Worm (Caenorhabditis elegans) whole organism, L1 larva: ENCODE results near the gene srg-6.

ENCODE experiments used
- Y116A8C.19 ChIP-seq: sonication (generic microtip); optimal IDR thresholded peaks from 2 replicates; lab custom pipeline; 2016; ENCODE audit warnings: missing compliant biosample characterization, missing genetic modification characterization, borderline replicate concordance
- ama-1 ChIP-seq: fragments of 150-350 bp; optimal IDR thresholded peaks from 2 replicates; lab custom pipeline; 2014
- blmp-1 ChIP-seq: fragments of 150-350 bp; optimal IDR thresholded peaks from 2 replicates; lab custom pipeline; 2014; ENCODE audit warnings: missing biosample characterization, missing genetic modification characterization
- ceh-63 ChIP-seq: fragments of 200-800 bp; sonication (Bioruptor generic); optimal IDR thresholded peaks from 2 replicates; lab custom pipeline; 2018; ENCODE audit warnings: mild to moderate bottlenecking, missing genetic modification characterization, missing compliant biosample characterization
- ceh-8 ChIP-seq: fragments of 200-800 bp; sonication (Bioruptor generic); optimal IDR thresholded peaks from 2 replicates; lab custom pipeline; 2018; ENCODE audit warnings: mild to moderate bottlenecking, missing genetic modification characterization, moderate library complexity, missing compliant biosample characterization
- ceh-82 ChIP-seq, 3 experiments: fragments of 150-350 bp in 1 of 3; sonication (generic microtip) in 2 of 3; optimal IDR thresholded peaks; 2 replicates each; lab custom pipeline; 2014 to 2017; ENCODE audit warnings: missing biosample characterization in 3 of 3, missing genetic modification characterization in 3 of 3
- ceh-88 ChIP-seq: fragments of 200-800 bp; sonication (Bioruptor generic); IDR thresholded peaks from 2 replicates; pipeline ENCODE4 v1.3.6; 2022; ENCODE audit warnings: missing genetic modification characterization, missing compliant biosample characterization
- ceh-90 ChIP-seq: sonication (generic microtip); optimal IDR thresholded peaks from 2 replicates; lab custom pipeline; 2016; ENCODE audit warnings: missing genetic modification characterization, missing compliant biosample characterization
- dpl-1 ChIP-seq, 3 experiments: fragments of 150-350 bp in 2 of 3; sonication (generic microtip) in 1 of 3; optimal IDR thresholded peaks; 2 replicates each; lab custom pipeline; 2014 to 2017; ENCODE audit warnings: missing biosample characterization in 3 of 3, missing genetic modification characterization in 3 of 3, missing genetic modification reagents in 3 of 3
- dsc-1 ChIP-seq: sonication (generic microtip); optimal IDR thresholded peaks from 2 replicates; lab custom pipeline; 2016; ENCODE audit warnings: mild to moderate bottlenecking, missing genetic modification characterization, missing compliant biosample characterization
- efl-1 ChIP-seq, 4 experiments: fragments of 150-350 bp; optimal IDR thresholded peaks in 3 of 4; peaks in 1 of 4; 1 replicate in 1 of 4; 2 replicates in 3 of 4; lab custom pipeline; 2014; ENCODE audit warnings: missing biosample characterization in 2 of 4, missing genetic modification characterization in 2 of 4, missing genetic modification reagents in 2 of 4
- fkh-4 ChIP-seq: sonication (generic microtip); optimal IDR thresholded peaks from 2 replicates; lab custom pipeline; 2016; ENCODE audit warnings: missing compliant biosample characterization, missing genetic modification characterization, borderline replicate concordance
- hlh-17 ChIP-seq: fragments of 200-800 bp; sonication (Bioruptor generic); optimal IDR thresholded peaks from 2 replicates; lab custom pipeline; 2018; ENCODE audit warnings: missing genetic modification characterization, mild to moderate bottlenecking, missing compliant biosample characterization, moderate library complexity, borderline replicate concordance
- hpl-2 ChIP-seq: fragments of 150-350 bp; optimal IDR thresholded peaks from 2 replicates; lab custom pipeline; 2014; ENCODE audit warnings: missing biosample characterization, missing genetic modification reagents, missing genetic modification characterization
- lin-13 ChIP-seq: fragments of 150-350 bp; optimal IDR thresholded peaks from 2 replicates; lab custom pipeline; 2014; ENCODE audit warnings: missing biosample characterization, missing genetic modification reagents, missing genetic modification characterization
- lin-14 ChIP-seq: fragments of 200-800 bp; sonication (Bioruptor generic); optimal IDR thresholded peaks from 2 replicates; lab custom pipeline; 2018; ENCODE audit warnings: mild to moderate bottlenecking, missing genetic modification characterization, moderate library complexity, missing compliant biosample characterization
- lin-15B ChIP-seq: fragments of 150-350 bp; sonication (generic microtip); optimal IDR thresholded peaks from 3 replicates; lab custom pipeline; 2014; ENCODE audit warnings: missing biosample characterization, missing genetic modification characterization
- lsy-2 ChIP-seq, 2 experiments: fragments of 150-350 bp; optimal IDR thresholded peaks; 2 replicates each; lab custom pipeline; 2014; ENCODE audit warnings: missing biosample characterization in 2 of 2, missing genetic modification characterization in 2 of 2
- mef-2 ChIP-seq: fragments of 150-350 bp; optimal IDR thresholded peaks from 2 replicates; lab custom pipeline; 2014; ENCODE audit warnings: missing biosample characterization, missing genetic modification characterization
- nhr-11 ChIP-seq: fragments of 150-350 bp; optimal IDR thresholded peaks from 2 replicates; lab custom pipeline; 2014; ENCODE audit warnings: missing biosample characterization, missing genetic modification characterization
- nhr-12 ChIP-seq: sonication (generic microtip); optimal IDR thresholded peaks from 2 replicates; lab custom pipeline; 2017; ENCODE audit warnings: missing biosample characterization, missing genetic modification characterization
- nhr-19 ChIP-seq: fragments of 200-800 bp; sonication (Bioruptor generic); conservative IDR thresholded peaks from 2 replicates; pipeline ENCODE4 v1.3.6; 2022; ENCODE audit warnings: missing genetic modification characterization, missing compliant biosample characterization
- nhr-71 ChIP-seq: sonication (generic microtip); optimal IDR thresholded peaks from 2 replicates; lab custom pipeline; 2016; ENCODE audit warnings: mild to moderate bottlenecking, missing genetic modification characterization, moderate library complexity, missing compliant biosample characterization
- nhr-76 ChIP-seq: sonication (generic microtip); optimal IDR thresholded peaks from 2 replicates; lab custom pipeline; 2017; ENCODE audit warnings: missing biosample characterization, missing genetic modification characterization
- nhr-77 ChIP-seq: fragments of 150-350 bp; optimal IDR thresholded peaks from 2 replicates; lab custom pipeline; 2014; ENCODE audit warnings: missing biosample characterization, missing genetic modification characterization
- nhr-85 ChIP-seq: sonication (generic microtip); peaks from one replicate; lab custom pipeline; 2016; ENCODE audit warnings: missing genetic modification characterization, inconsistent platforms, missing compliant biosample characterization
- nhr-90 ChIP-seq: sonication (generic microtip); optimal IDR thresholded peaks from 2 replicates; lab custom pipeline; 2016; ENCODE audit warnings: mild to moderate bottlenecking, missing genetic modification characterization, missing compliant biosample characterization; ENCODE audit not compliant: poor library complexity
- skn-1 ChIP-seq: fragments of 150-350 bp; optimal IDR thresholded peaks from 2 replicates; lab custom pipeline; 2014; ENCODE audit warnings: missing biosample characterization, missing genetic modification characterization
- snpc-4 ChIP-seq: fragments of 150-350 bp; optimal IDR thresholded peaks from 2 replicates; lab custom pipeline; 2014; ENCODE audit warnings: missing biosample characterization, missing genetic modification characterization
- sox-4 ChIP-seq: sonication (generic microtip); optimal IDR thresholded peaks from 2 replicates; lab custom pipeline; 2016; ENCODE audit warnings: missing genetic modification characterization, missing compliant biosample characterization
- sptf-1 ChIP-seq: fragments of 150-350 bp; optimal IDR thresholded peaks from 2 replicates; lab custom pipeline; 2014; ENCODE audit warnings: missing biosample characterization, missing genetic modification characterization
- sup-37 ChIP-seq: fragments of 200-800 bp; sonication (Bioruptor generic); optimal IDR thresholded peaks from 2 replicates; lab custom pipeline; 2018; ENCODE audit warnings: mild to moderate bottlenecking, missing genetic modification characterization, missing compliant biosample characterization
- tlp-1 ChIP-seq: fragments of 150-350 bp; optimal IDR thresholded peaks from 2 replicates; lab custom pipeline; 2014; ENCODE audit warnings: missing biosample characterization, missing genetic modification characterization
- unc-130 ChIP-seq: fragments of 150-350 bp; optimal IDR thresholded peaks from 2 replicates; lab custom pipeline; 2017; ENCODE audit warnings: missing biosample characterization, missing genetic modification characterization, inconsistent platforms
- unc-62 ChIP-seq: fragments of 150-350 bp; optimal IDR thresholded peaks from 2 replicates; lab custom pipeline; 2014; ENCODE audit warnings: missing biosample characterization, missing genetic modification reagents, missing genetic modification characterization
- unc-98 ChIP-seq: fragments of 200-800 bp; sonication (Bioruptor generic); IDR thresholded peaks from 2 replicates; pipeline ENCODE4 v1.3.6; 2022; ENCODE audit warnings: missing genetic modification characterization, missing compliant biosample characterization
- xbp-1 ChIP-seq: sonication (generic microtip); optimal IDR thresholded peaks from 2 replicates; lab custom pipeline; 2016; ENCODE audit warnings: missing genetic modification characterization, missing compliant biosample characterization
- zag-1 ChIP-seq: fragments of 150-350 bp; optimal IDR thresholded peaks from 2 replicates; lab custom pipeline; 2014; ENCODE audit warnings: missing biosample characterization, missing genetic modification characterization
- zip-4 ChIP-seq: fragments of 200-800 bp; sonication (Bioruptor generic); optimal IDR thresholded peaks from 2 replicates; lab custom pipeline; 2018; ENCODE audit warnings: mild to moderate bottlenecking, missing genetic modification characterization, moderate library complexity, missing compliant biosample characterization

srg-6 gene

ce11 chrIII:6303114-6303647, 37.4 kb upstream of the srg-6 start, which contains the start of gene F47D12.9 (continued):
- TF ChIP-seq efl-1 (optimal IDR thresholded peaks at IDR 0.05; lab: Kevin White, UChicago) (peak; percentile 80 to 84), efl-1 (GFP tag; optimal IDR thresholded peaks at IDR 0.05 in 1 of 2; lab: Kevin White, UChicago) (peak; percentile 73 to 97), zip-4 (no peak), unc-130 (tag; lab: Kevin White, UChicago) (peak; percentile 89), ceh-88 (GFP tag; lab: Robert Waterston, UW) (peak; percentile 63), tlp-1 (tag; lab: Kevin White, UChicago) (no peak), dpl-1 (GFP tag; optimal IDR thresholded peaks at IDR 0.05; lab: Kevin White, UChicago) (peak; percentile 75 to 81 (median 78)), ceh-63 (GFP tag; lab: Kevin White, UChicago) (no peak), xbp-1 (tag; lab: Kevin White, UChicago) (peak; percentile 74), ceh-90 (tag; lab: Kevin White, UChicago) (no peak), mef-2 (tag; lab: Kevin White, UChicago) (peak; percentile 34), lin-13 (peak; percentile 68), lin-14 (GFP tag; lab: Kevin White, UChicago) (peak; percentile 96), snpc-4 (tag; lab: Kevin White, UChicago) (no peak), fkh-4 (tag; lab: Kevin White, UChicago) (no peak), hlh-17 (no peak), lsy-2 (tag; optimal IDR thresholded peaks at IDR 0.05; lab: Kevin White, UChicago) (peak; percentile 77 to 92), skn-1 (tag; lab: Kevin White, UChicago) (peak; percentile 70), dsc-1 (tag; lab: Kevin White, UChicago) (no peak), nhr-12 (no peak), Y116A8C.19 (tag; lab: Kevin White, UChicago) (no peak), sptf-1 (tag; lab: Kevin White, UChicago) (no peak), blmp-1 (peak; percentile 67), unc-98 (GFP tag; lab: Robert Waterston, UW) (no peak), nhr-11 (tag; lab: Kevin White, UChicago) (peak; percentile 51), nhr-71 (tag; lab: Kevin White, UChicago) (peak; percentile 89), ceh-8 (no peak), ama-1 (lab: Kevin White, UChicago) (peak; percentile 61), nhr-90 (peak; percentile 76), ceh-82 (tag; optimal IDR thresholded peaks at IDR 0.05; lab: Kevin White, UChicago) (peak; percentile 28 to 80 (median 45)), zag-1 (tag; lab: Kevin White, UChicago) (no peak), unc-62 (GFP tag; lab: Kevin White, UChicago) (no peak), nhr-85 (tag; lab: Kevin White, UChicago) (peak; percentile 92)

ce11 chrIII:6300297-6300696, 34.5 kb upstream of the srg-6 start:
- no peak for TF ChIP-seq sup-37 (GFP tag; lab: Kevin White, UChicago)
- TF ChIP-seq Y116A8C.19 (tag; lab: Kevin White, UChicago), result no peak
- TF ChIP-seq sptf-1 (tag; lab: Kevin White, UChicago), result no peak
- no peak for TF ChIP-seq efl-1 (optimal IDR thresholded peaks at IDR 0.05; lab: Kevin White, UChicago)
- TF ChIP-seq efl-1 (GFP tag; optimal IDR thresholded peaks at IDR 0.05 in 1 of 2; lab: Kevin White, UChicago), result peak in 1 of 2 experiments; percentile 56
- TF ChIP-seq lin-15B (tag; lab: Kevin White, UChicago), result no peak
- no peak for TF ChIP-seq nhr-77 (tag; lab: Kevin White, UChicago)

DNA sequence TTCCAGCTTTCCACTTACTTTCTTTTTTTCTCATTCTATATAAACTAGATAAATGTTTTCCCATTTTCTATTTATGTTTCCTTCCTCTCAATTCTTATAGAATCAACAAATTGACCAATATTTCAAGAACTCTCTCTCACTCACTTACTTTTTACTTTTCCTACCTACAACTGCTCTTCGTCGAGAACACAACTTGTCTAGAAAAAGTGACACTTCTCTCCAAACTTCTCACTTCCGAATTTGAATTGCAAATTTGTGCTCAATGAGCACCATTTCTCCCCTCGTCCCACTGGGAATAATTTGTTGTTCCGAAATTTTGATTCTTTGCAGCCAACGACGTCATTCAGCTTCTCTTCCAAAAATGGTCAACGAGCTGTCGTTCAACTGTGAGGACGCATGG, 32.3 kb upstream of the srg-6 start, which contains the start of gene F47D12.3:
Gene F47D12.3, plus strand, starts transcription at position 331 of the 400 bp plus-strand sequence.
- no peak for TF ChIP-seq sox-4 (tag; lab: Kevin White, UChicago)

DNA sequence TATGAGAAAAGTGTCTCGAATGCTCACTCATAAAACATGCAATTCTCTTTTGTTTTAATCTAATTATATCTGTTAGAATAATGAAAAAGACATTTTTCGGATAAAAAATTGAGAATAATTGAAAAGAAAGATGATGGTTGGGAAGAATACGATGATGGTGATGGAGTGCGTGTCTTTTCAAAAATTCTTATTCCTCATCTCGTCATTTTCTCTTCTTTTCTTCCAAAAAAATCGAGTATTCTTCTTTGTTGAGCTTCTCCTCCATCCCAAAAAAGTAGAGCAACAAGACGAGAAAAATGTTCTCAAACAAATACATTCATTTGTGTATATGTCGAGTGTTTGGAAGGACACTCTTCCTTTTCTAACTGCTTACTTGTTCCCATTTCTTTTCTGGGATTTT, 31.8 kb upstream of the srg-6 start:
- TF ChIP-seq dsc-1 (tag; lab: Kevin White, UChicago) (no peak), nhr-19 (GFP tag; lab: Robert Waterston, UW) (no peak), hpl-2 (GFP tag; lab: Kevin White, UChicago) (no peak), lin-14 (GFP tag; lab: Kevin White, UChicago) (peak; percentile 45), nhr-90 (no peak), efl-1 (optimal IDR thresholded peaks at IDR 0.05; lab: Kevin White, UChicago) (no peak), efl-1 (GFP tag; optimal IDR thresholded peaks at IDR 0.05 in 1 of 2; lab: Kevin White, UChicago) (no peak), nhr-76 (tag; lab: Kevin White, UChicago) (no peak)
